Worm (Caenorhabditis elegans) whole organism, L4 larva: ENCODE results near the gene tag-191.

ENCODE experiments used
- F37D6.2 ChIP-seq: sonication (generic microtip); optimal IDR thresholded peaks from 2 replicates; lab custom pipeline; 2016; ENCODE audit warnings: mild to moderate bottlenecking, missing genetic modification characterization, missing compliant biosample characterization
- F44E2.7 ChIP-seq: fragments of 200-800 bp; sonication (Bioruptor generic); IDR thresholded peaks from 2 replicates; pipeline ENCODE4 v2.1.2; 2022; ENCODE audit warnings: missing genetic modification characterization, missing compliant biosample characterization
- T20F7.1 ChIP-seq: fragments of 200-800 bp; sonication (Bioruptor generic); optimal IDR thresholded peaks from 2 replicates; lab custom pipeline; 2018; ENCODE audit warnings: mild to moderate bottlenecking, missing genetic modification characterization, missing compliant biosample characterization
- T26A8.4 ChIP-seq: fragments of 200-800 bp; sonication (Bioruptor generic); IDR thresholded peaks from 2 replicates; pipeline ENCODE4 v1.3.6; 2022; ENCODE audit warnings: missing genetic modification characterization, missing compliant biosample characterization
- aha-1 ChIP-seq: fragments of 150-350 bp; peaks from one replicate; lab custom pipeline; 2014; ENCODE audit warnings: missing biosample characterization, missing genetic modification characterization
- ama-1 ChIP-seq: fragments of 150-350 bp; optimal IDR thresholded peaks from 2 replicates; lab custom pipeline; 2014; ENCODE audit warnings: inconsistent platforms, mixed read lengths
- arid-1 ChIP-seq: fragments of 200-800 bp; sonication (Bioruptor generic); conservative IDR thresholded peaks from 2 replicates; pipeline ENCODE4 v1.3.6; 2022; ENCODE audit warnings: missing genetic modification reagents, missing genetic modification characterization, missing compliant biosample characterization
- attf-4 ChIP-seq: sonication (generic microtip); optimal IDR thresholded peaks from 3 replicates; lab custom pipeline; 2017; ENCODE audit warnings: missing biosample characterization, missing genetic modification characterization
- ceh-32 ChIP-seq: sonication (generic microtip); optimal IDR thresholded peaks from 2 replicates; lab custom pipeline; 2016; ENCODE audit warnings: mild to moderate bottlenecking, missing genetic modification characterization, missing compliant biosample characterization; ENCODE audit not compliant: poor library complexity
- ceh-82 ChIP-seq: sonication (generic microtip); optimal IDR thresholded peaks from 2 replicates; lab custom pipeline; 2017; ENCODE audit warnings: missing biosample characterization, missing genetic modification characterization
- cey-2 ChIP-seq: sonication (generic microtip); optimal IDR thresholded peaks from 3 replicates; lab custom pipeline; 2017; ENCODE audit warnings: missing genetic modification characterization, mild to moderate bottlenecking, missing compliant biosample characterization, antibody characterized with exemption, borderline replicate concordance; ENCODE audit not compliant: insufficient read depth
- ctbp-1 ChIP-seq: fragments of 200-800 bp; sonication (Bioruptor generic); IDR thresholded peaks from 2 replicates; pipeline ENCODE4 v1.3.6; 2022; ENCODE audit warnings: missing genetic modification reagents, missing genetic modification characterization, missing compliant biosample characterization
- daf-16 ChIP-seq, 3 experiments: sonication (generic microtip); optimal IDR thresholded peaks; 2 replicates each; lab custom pipeline; 2016 to 2017; ENCODE audit warnings: missing genetic modification characterization in 3 of 3, missing genetic modification reagents in 3 of 3, mild to moderate bottlenecking in 2 of 3, missing compliant biosample characterization in 2 of 3, missing biosample characterization in 1 of 3, moderate library complexity in 1 of 3
- daf-19 ChIP-seq: fragments of 200-800 bp; sonication (Bioruptor generic); conservative IDR thresholded peaks from 2 replicates; pipeline ENCODE4 v1.3.6; 2022; ENCODE audit warnings: missing genetic modification characterization, missing compliant biosample characterization
- dmd-8 ChIP-seq: fragments of 200-800 bp; sonication (Bioruptor generic); IDR thresholded peaks from 2 replicates; pipeline ENCODE4 v1.3.6; 2022; ENCODE audit warnings: missing genetic modification characterization, missing compliant biosample characterization
- dve-1 ChIP-seq: sonication (generic microtip); optimal IDR thresholded peaks from 2 replicates; lab custom pipeline; 2017; ENCODE audit warnings: antibody characterized with exemption, mild to moderate bottlenecking, missing genetic modification characterization, missing compliant biosample characterization; ENCODE audit not compliant: insufficient read depth
- egl-43 ChIP-seq: fragments of 200-800 bp; sonication (Bioruptor generic); IDR thresholded peaks from 2 replicates; pipeline ENCODE4 v1.3.6; 2022; ENCODE audit warnings: missing genetic modification reagents, missing genetic modification characterization, missing compliant biosample characterization
- hlh-30 ChIP-seq: sonication (generic microtip); optimal IDR thresholded peaks from 2 replicates; lab custom pipeline; 2017; ENCODE audit warnings: antibody characterized with exemption, mild to moderate bottlenecking, missing genetic modification characterization, missing compliant biosample characterization; ENCODE audit not compliant: insufficient read depth
- lin-1 ChIP-seq: fragments of 200-800 bp; sonication (Bioruptor generic); IDR thresholded peaks from 2 replicates; pipeline ENCODE4 v1.3.6; 2022; ENCODE audit warnings: missing genetic modification reagents, missing genetic modification characterization, missing compliant biosample characterization
- lin-13 ChIP-seq: fragments of 150-350 bp; optimal IDR thresholded peaks from 2 replicates; lab custom pipeline; 2014; ENCODE audit warnings: missing biosample characterization, missing genetic modification reagents, missing genetic modification characterization
- lin-29 ChIP-seq: fragments of 200-800 bp; sonication (Bioruptor generic); IDR thresholded peaks from 2 replicates; pipeline ENCODE4 v1.3.6; 2022; ENCODE audit warnings: missing genetic modification reagents, missing genetic modification characterization, missing compliant biosample characterization
- lin-38 ChIP-seq: fragments of 200-800 bp; sonication (Bioruptor generic); IDR thresholded peaks from 2 replicates; pipeline ENCODE4 v1.3.6; 2022; ENCODE audit warnings: missing genetic modification reagents, missing genetic modification characterization, missing compliant biosample characterization
- mdl-1 ChIP-seq, 2 experiments: fragments of 150-350 bp in 1 of 2; sonication (generic microtip) in 1 of 2; optimal IDR thresholded peaks; 2 replicates each; lab custom pipeline; 2014 to 2017; ENCODE audit warnings: missing biosample characterization in 2 of 2, missing genetic modification characterization in 2 of 2
- mxl-3 ChIP-seq: fragments of 200-800 bp; sonication (Bioruptor generic); optimal IDR thresholded peaks from 2 replicates; lab custom pipeline; 2018; ENCODE audit warnings: mild to moderate bottlenecking, missing genetic modification characterization, missing compliant biosample characterization
- nhr-237 ChIP-seq: sonication (generic microtip); optimal IDR thresholded peaks from 2 replicates; lab custom pipeline; 2017; ENCODE audit warnings: missing biosample characterization, missing genetic modification characterization
- nhr-28 ChIP-seq: fragments of 150-350 bp; optimal IDR thresholded peaks from 2 replicates; lab custom pipeline; 2014; ENCODE audit warnings: missing biosample characterization, missing genetic modification characterization
- nhr-6 ChIP-seq: fragments of 150-350 bp; optimal IDR thresholded peaks from 2 replicates; lab custom pipeline; 2014; ENCODE audit warnings: missing biosample characterization, missing genetic modification characterization
- nhr-76 ChIP-seq: fragments of 150-350 bp; optimal IDR thresholded peaks from 2 replicates; lab custom pipeline; 2014; ENCODE audit warnings: missing biosample characterization, missing genetic modification characterization
- nhr-77 ChIP-seq: fragments of 150-350 bp; optimal IDR thresholded peaks from 2 replicates; lab custom pipeline; 2014; ENCODE audit warnings: missing biosample characterization, missing genetic modification characterization
- php-3 ChIP-seq: fragments of 200-800 bp; sonication (Bioruptor generic); IDR thresholded peaks from 2 replicates; pipeline ENCODE4 v1.3.6; 2022; ENCODE audit warnings: missing genetic modification reagents, missing genetic modification characterization, missing compliant biosample characterization
- sdz-12 ChIP-seq: fragments of 200-800 bp; sonication (Bioruptor generic); optimal IDR thresholded peaks from 2 replicates; lab custom pipeline; 2018; ENCODE audit warnings: mild to moderate bottlenecking, missing genetic modification characterization, missing compliant biosample characterization
- skn-1 ChIP-seq: fragments of 150-350 bp; optimal IDR thresholded peaks from 2 replicates; lab custom pipeline; 2014; ENCODE audit warnings: missing biosample characterization, missing genetic modification characterization
- tag-97 ChIP-seq: fragments of 200-800 bp; sonication (Bioruptor generic); IDR thresholded peaks from 2 replicates; pipeline ENCODE4 v1.3.6; 2022; ENCODE audit warnings: missing genetic modification characterization, missing compliant biosample characterization
- tra-1 ChIP-seq: fragments of 200-800 bp; sonication (Bioruptor generic); IDR thresholded peaks from 2 replicates; pipeline ENCODE4 v1.3.6; 2022; ENCODE audit warnings: missing genetic modification reagents, missing genetic modification characterization, missing compliant biosample characterization
- unc-62 ChIP-seq, 3 experiments: fragments of 150-350 bp in 1 of 3; sonication (generic microtip); optimal IDR thresholded peaks in 2 of 3; peaks in 1 of 3; 1 replicate in 1 of 3; 2 replicates in 2 of 3; lab custom pipeline; 2014 to 2017; ENCODE audit warnings: missing biosample characterization in 3 of 3, missing genetic modification characterization in 3 of 3, missing genetic modification reagents in 3 of 3, missing genotype in 1 of 3
- zfp-2 ChIP-seq: sonication (generic microtip); optimal IDR thresholded peaks from 2 replicates; lab custom pipeline; 2016; ENCODE audit warnings: mild to moderate bottlenecking, missing genetic modification characterization, missing compliant biosample characterization
- zip-2 ChIP-seq: fragments of 150-350 bp; optimal IDR thresholded peaks from 2 replicates; lab custom pipeline; 2014; ENCODE audit warnings: missing biosample characterization, missing genetic modification characterization
- ztf-11 ChIP-seq: fragments of 150-350 bp; optimal IDR thresholded peaks from 2 replicates; lab custom pipeline; 2014; ENCODE audit warnings: missing biosample characterization, missing genetic modification characterization

Gene tag-191

DNA sequence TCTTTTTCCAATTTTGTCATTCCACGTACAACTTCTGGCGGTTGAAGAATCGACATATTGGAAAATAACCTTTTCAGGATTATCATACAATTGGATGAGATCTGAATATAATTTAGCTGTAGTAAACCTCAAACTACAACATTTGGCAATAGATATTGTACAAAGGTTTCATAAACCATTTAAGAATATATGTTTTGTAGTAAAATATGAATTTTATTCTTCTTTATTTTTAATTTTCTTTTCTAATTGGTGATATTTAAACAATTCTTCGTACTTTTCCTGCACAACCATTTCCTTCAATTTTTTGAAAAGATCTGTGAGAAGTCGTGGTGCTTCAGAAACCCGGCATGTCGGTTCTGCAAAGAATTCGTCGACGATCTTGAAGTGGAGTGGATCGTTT is 15.2 kb downstream of the tag-191 start, which contains the start of gene C53A5.17:
C53A5.17 (minus strand) TSS at position 101 of the 400 bp plus-strand sequence.
- TF ChIP-seq unc-62 (GFP tag; optimal IDR thresholded peaks at IDR 0.05 in 1 of 2; lab: Kevin White, UChicago) (peak in 1 of 2 experiments; percentile 32), unc-62 (tag; optimal IDR thresholded peaks at IDR 0.05; lab: Kevin White, UChicago) (no peak), ztf-11 (tag; lab: Kevin White, UChicago) (no peak)

DNA sequence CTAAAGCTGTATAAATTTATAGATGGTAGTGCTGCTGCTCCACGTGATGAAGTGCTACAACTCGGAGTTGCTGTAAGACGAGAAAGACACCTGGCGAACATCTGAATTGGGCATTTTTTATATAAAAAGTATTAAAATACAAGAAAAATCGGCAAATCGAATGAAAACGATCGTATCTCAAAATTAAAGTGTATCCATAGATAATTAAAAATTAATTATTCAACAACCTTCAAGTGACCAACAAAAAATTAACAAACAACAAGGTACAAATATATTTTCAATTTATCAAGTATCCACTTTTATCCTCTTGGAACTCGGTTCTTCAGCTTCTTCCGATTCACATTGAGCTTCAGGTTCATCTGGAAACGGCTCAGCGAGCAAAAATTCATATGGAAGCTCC is 16.9 kb downstream of the tag-191 start, which contains the start of gene R02D5.8:
R02D5.8 (minus strand) TSS at position 101 of the 400 bp plus-strand sequence.
- TF ChIP-seq egl-43 (GFP tag; lab: Robert Waterston, UW) (no peak), lin-1 (no peak), ctbp-1 (GFP tag; lab: Robert Waterston, UW) (no peak), cey-2 (tag; lab: Kevin White, UChicago) (no peak), daf-16 (GFP tag; optimal IDR thresholded peaks at IDR 0.05; lab: Kevin White, UChicago) (no peak), daf-16 (tag; optimal IDR thresholded peaks at IDR 0.05; lab: Kevin White, UChicago) (no peak), lin-13 (no peak), daf-19 (no peak), T20F7.1 (GFP tag; lab: Kevin White, UChicago) (no peak)

DNA sequence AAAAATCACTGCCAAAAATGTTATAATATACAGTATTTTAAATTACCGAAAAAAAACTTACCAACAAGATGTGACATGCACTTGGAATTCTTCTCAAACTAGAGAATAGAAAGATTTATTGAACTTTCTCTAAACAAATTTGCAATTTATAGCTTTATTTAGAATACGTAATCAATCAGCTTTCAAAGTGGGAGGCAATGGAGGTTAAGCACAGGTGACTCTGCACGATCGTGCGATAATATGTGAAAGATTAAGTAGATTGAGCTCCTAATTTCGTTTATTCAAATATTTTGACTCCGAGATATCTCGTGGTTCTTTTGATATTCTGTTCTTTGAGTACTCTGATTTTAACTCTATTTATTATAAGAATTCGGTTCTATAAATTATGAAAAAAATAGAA is 18.2 kb downstream of the tag-191 start, which contains the start of gene R02D5.6:
R02D5.6 (minus strand) TSS at position 101 of the 400 bp plus-strand sequence.
- no peak for TF ChIP-seq F44E2.7
- TF ChIP-seq zfp-2 (tag; lab: Kevin White, UChicago) = no peak
- no peak for TF ChIP-seq aha-1 (tag; lab: Kevin White, UChicago)
- TF ChIP-seq php-3 (GFP tag; lab: Robert Waterston, UW) = no peak
- TF ChIP-seq unc-62 (GFP tag; optimal IDR thresholded peaks at IDR 0.05 in 1 of 2; lab: Kevin White, UChicago) = no peak
- no peak for TF ChIP-seq unc-62 (tag; optimal IDR thresholded peaks at IDR 0.05; lab: Kevin White, UChicago)
- no peak for TF ChIP-seq T26A8.4 (GFP tag; lab: Robert Waterston, UW)
- TF ChIP-seq lin-38 (GFP tag; lab: Robert Waterston, UW) = no peak
- no peak for TF ChIP-seq lin-29 (GFP tag; lab: Robert Waterston, UW)
- no peak for TF ChIP-seq skn-1
- no peak for TF ChIP-seq ceh-82 (tag; lab: Kevin White, UChicago)
- no peak for TF ChIP-seq ctbp-1 (GFP tag; lab: Robert Waterston, UW)
- TF ChIP-seq tra-1 (GFP tag; lab: Robert Waterston, UW) = no peak
- no peak for TF ChIP-seq dmd-8 (GFP tag; lab: Robert Waterston, UW)
- TF ChIP-seq tag-97 = no peak
- no peak for TF ChIP-seq F37D6.2 (tag; lab: Kevin White, UChicago)

DNA sequence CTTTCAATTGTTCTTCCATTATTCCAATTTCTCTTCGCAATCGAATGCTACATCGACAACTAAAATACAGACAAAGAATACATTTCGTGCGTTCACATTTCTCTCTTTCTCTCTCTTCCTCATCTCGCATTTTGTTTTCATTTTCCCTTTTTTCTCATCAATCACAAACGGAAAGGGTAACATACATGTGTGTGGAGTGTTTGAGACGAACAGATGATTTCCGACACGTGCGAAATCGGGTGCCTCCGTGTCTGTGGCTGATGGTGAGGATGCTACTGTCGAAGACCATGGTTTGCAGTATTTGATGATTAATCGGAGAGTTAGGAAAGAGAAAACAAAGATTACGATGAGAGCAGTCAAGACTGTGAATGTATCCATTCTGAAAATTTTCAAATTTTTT is 25.4 kb downstream of the tag-191 start, which contains the start of gene R02D5.9:
R02D5.9 (minus strand) TSS at position 378 of the 400 bp plus-strand sequence.
- TF ChIP-seq ama-1 (lab: Kevin White, UChicago) (no peak), nhr-6 (peak; percentile 85), nhr-237 (tag; lab: Kevin White, UChicago) (no peak), skn-1 (no peak), ceh-32 (tag; lab: Kevin White, UChicago) (no peak), sdz-12 (GFP tag; lab: Kevin White, UChicago) (no peak), arid-1 (no peak), T20F7.1 (GFP tag; lab: Kevin White, UChicago) (no peak), unc-62 (GFP tag; optimal IDR thresholded peaks at IDR 0.05 in 1 of 2; lab: Kevin White, UChicago) (peak in 1 of 2 experiments; percentile 85), unc-62 (tag; optimal IDR thresholded peaks at IDR 0.05; lab: Kevin White, UChicago) (no peak), tra-1 (GFP tag; lab: Robert Waterston, UW) (peak; percentile 54; the same call in 1 of the 2 replicates), attf-4 (tag; lab: Kevin White, UChicago) (no peak), mxl-3 (GFP tag; lab: Kevin White, UChicago) (peak; percentile 91), mdl-1 (tag; optimal IDR thresholded peaks at IDR 0.05; lab: Kevin White, UChicago) (peak; percentile 77 to 97), nhr-76 (tag; lab: Kevin White, UChicago) (peak; percentile 14), hlh-30 (tag; lab: Kevin White, UChicago) (peak; percentile 85), nhr-77 (tag; lab: Kevin White, UChicago) (peak; percentile 47), nhr-28 (tag; lab: Kevin White, UChicago) (peak; percentile 89), zip-2 (tag; lab: Kevin White, UChicago) (no peak), cey-2 (tag; lab: Kevin White, UChicago) (peak; percentile 52), dve-1 (tag; lab: Kevin White, UChicago) (peak; percentile 61)
